Fruit fly (Drosophila melanogaster) whole organism, embryonic: Measurements from ENCODE around the gene CG14102.
A peak's percentile ranks its signal among the peaks of the same experiment; 100 is the strongest.

Experiments
- Atf6 ChIP-seq: fragments of 200-800 bp; sonication (Bioruptor generic); IDR thresholded peaks from 2 replicates; pipeline ENCODE4 v1.3.6; 2022; ENCODE audit warnings: missing biosample characterization, missing genetic modification characterization
- CG12104 ChIP-seq: fragments of 200-800 bp; sonication (Bioruptor generic); optimal IDR thresholded peaks from 3 replicates; lab custom pipeline; 2016; ENCODE audit warnings: missing biosample characterization, missing genetic modification characterization
- CG12219 ChIP-seq: fragments of 200-800 bp; sonication (Bioruptor generic); optimal IDR thresholded peaks from 3 replicates; lab custom pipeline; 2018; ENCODE audit warnings: missing biosample characterization, mild to moderate bottlenecking, missing genetic modification characterization
- CG13894 ChIP-seq: fragments of 200-800 bp; sonication (Bioruptor generic); optimal IDR thresholded peaks from 3 replicates; lab custom pipeline; 2018; ENCODE audit warnings: missing biosample characterization, mild to moderate bottlenecking, missing genetic modification characterization, moderate library complexity
- CG1603 ChIP-seq: fragments of 200-800 bp; sonication (Bioruptor generic); optimal IDR thresholded peaks from 2 replicates; lab custom pipeline; 2019; ENCODE audit warnings: missing biosample characterization, mild to moderate bottlenecking, missing genetic modification characterization, moderate library complexity
- CG17612 ChIP-seq: fragments of 200-800 bp; sonication (Bioruptor generic); IDR thresholded peaks from 2 replicates; pipeline ENCODE4 v1.3.6; 2022; ENCODE audit warnings: missing biosample characterization, missing genetic modification characterization
- CG17802 ChIP-seq: fragments of 200-800 bp; sonication (Bioruptor generic); optimal IDR thresholded peaks from 2 replicates; lab custom pipeline; 2018; ENCODE audit warnings: missing biosample characterization, mild to moderate bottlenecking, missing genetic modification characterization, moderate library complexity
- CG2116 ChIP-seq: fragments of 200-800 bp; sonication (Bioruptor generic); optimal IDR thresholded peaks from 3 replicates; lab custom pipeline; 2018; ENCODE audit warnings: missing biosample characterization, mild to moderate bottlenecking, missing genetic modification characterization
- CG32767 ChIP-seq: fragments of 200-800 bp; sonication (Bioruptor generic); IDR thresholded peaks from 2 replicates; pipeline ENCODE4 v1.3.6; 2022; ENCODE audit warnings: missing biosample characterization, missing genetic modification characterization
- CG3281 ChIP-seq: fragments of 200-800 bp; sonication (Bioruptor generic); optimal IDR thresholded peaks from 3 replicates; lab custom pipeline; 2017; ENCODE audit warnings: missing biosample characterization, mild to moderate bottlenecking, missing genetic modification characterization
- CG4360 ChIP-seq: fragments of 200-800 bp; sonication (Bioruptor generic); IDR thresholded peaks from 2 replicates; pipeline ENCODE4 v1.3.6; 2022; ENCODE audit warnings: missing biosample characterization, missing genetic modification characterization
- CG4730 ChIP-seq: fragments of 200-800 bp; sonication (Bioruptor generic); IDR thresholded peaks from 2 replicates; pipeline ENCODE4 v1.3.6; 2022; ENCODE audit warnings: missing biosample characterization, missing genetic modification characterization
- CG5180 ChIP-seq: fragments of 200-800 bp; sonication (Bioruptor generic); optimal IDR thresholded peaks from 3 replicates; lab custom pipeline; 2017; ENCODE audit warnings: missing biosample characterization, missing genetic modification characterization, mild to moderate bottlenecking, moderate library complexity, missing genetic modification reagents
- CG7271 ChIP-seq: fragments of 200-800 bp; sonication (Bioruptor generic); optimal IDR thresholded peaks from 2 replicates; lab custom pipeline; 2018; ENCODE audit warnings: missing biosample characterization, mild to moderate bottlenecking, missing genetic modification characterization, moderate library complexity
- Dbx ChIP-seq: fragments of 200-800 bp; sonication (Bioruptor generic); IDR thresholded peaks from 3 replicates; pipeline ENCODE4 v1.3.6; 2022; ENCODE audit warnings: missing biosample characterization, missing genetic modification characterization
- Dek ChIP-seq: fragments of 200-800 bp; sonication (Bioruptor generic); optimal IDR thresholded peaks from 3 replicates; lab custom pipeline; 2019; ENCODE audit warnings: missing biosample characterization, mild to moderate bottlenecking, missing genetic modification characterization, moderate library complexity
- Elba2 ChIP-seq: fragments of 200-800 bp; sonication (Bioruptor generic); optimal IDR thresholded peaks from 3 replicates; lab custom pipeline; 2016; ENCODE audit warnings: missing biosample characterization, missing genetic modification characterization
- HHEX ChIP-seq: fragments of 200-800 bp; sonication (Bioruptor generic); optimal IDR thresholded peaks from 3 replicates; lab custom pipeline; 2017; ENCODE audit warnings: missing biosample characterization, mild to moderate bottlenecking, missing genetic modification characterization, missing genetic modification reagents
- HmgD ChIP-seq: fragments of 200-800 bp; sonication (Bioruptor generic); optimal IDR thresholded peaks from 3 replicates; lab custom pipeline; 2016; ENCODE audit warnings: missing biosample characterization, missing genetic modification characterization
- Hr78 ChIP-seq, 2 experiments: fragments of 200-800 bp in 1 of 2; fragments of >200 bp in 1 of 2; sonication (Bioruptor generic) in 1 of 2; optimal IDR thresholded peaks; 2 replicates each; lab custom pipeline; 2017 to 2019; ENCODE audit warnings: missing biosample characterization in 2 of 2, missing genetic modification characterization in 2 of 2, mild to moderate bottlenecking in 1 of 2, moderate library complexity in 1 of 2
- Jarid2 ChIP-seq: fragments of 200-800 bp; sonication (Bioruptor generic); optimal IDR thresholded peaks from 3 replicates; lab custom pipeline; 2017; ENCODE audit warnings: mild to moderate bottlenecking, missing biosample characterization, missing genetic modification reagents, missing genetic modification characterization
- MESR4 ChIP-seq: fragments of 200-800 bp; sonication (Bioruptor generic); optimal IDR thresholded peaks from 2 replicates; lab custom pipeline; 2018; ENCODE audit warnings: missing biosample characterization, mild to moderate bottlenecking, missing genetic modification characterization, moderate library complexity
- Max ChIP-seq: fragments of 200-800 bp; sonication (Bioruptor generic); optimal IDR thresholded peaks from 2 replicates; lab custom pipeline; 2016; ENCODE audit warnings: missing biosample characterization, mild to moderate bottlenecking, missing genetic modification characterization
- Med ChIP-seq: fragments of 200-800 bp; sonication (Bioruptor generic); peaks from one replicate; lab custom pipeline; 2016; ENCODE audit warnings: missing biosample characterization, missing genetic modification characterization, mild to moderate bottlenecking, inconsistent platforms, moderate library complexity
- Neu2 ChIP-seq: fragments of 200-800 bp; sonication (Bioruptor generic); optimal IDR thresholded peaks from 3 replicates; lab custom pipeline; 2016; ENCODE audit warnings: missing biosample characterization, missing genetic modification characterization, borderline replicate concordance
- Oli ChIP-seq: fragments of 200-800 bp; sonication (Bioruptor generic); optimal IDR thresholded peaks from 2 replicates; lab custom pipeline; 2018; ENCODE audit warnings: missing biosample characterization, mild to moderate bottlenecking, missing genetic modification characterization, moderate library complexity
- Poxn ChIP-seq: fragments of 200-800 bp; sonication (Bioruptor generic); IDR thresholded peaks from 2 replicates; pipeline ENCODE4 v1.3.6; 2022; ENCODE audit warnings: missing biosample characterization, missing genetic modification characterization
- Rfx ChIP-seq: fragments of 200-800 bp; sonication (Bioruptor generic); IDR thresholded peaks from 2 replicates; pipeline ENCODE4 v1.3.6; 2022; ENCODE audit warnings: missing biosample characterization, missing genetic modification characterization
- Sox102F ChIP-seq: fragments of 200-800 bp; sonication (Bioruptor generic); optimal IDR thresholded peaks from 2 replicates; lab custom pipeline; 2018; ENCODE audit warnings: missing biosample characterization, mild to moderate bottlenecking, missing genetic modification characterization, moderate library complexity
- Sry-β ChIP-seq: fragments of 200-800 bp; sonication (Bioruptor generic); optimal IDR thresholded peaks from 2 replicates; lab custom pipeline; 2018; ENCODE audit warnings: missing biosample characterization, mild to moderate bottlenecking, missing genetic modification characterization, moderate library complexity
- TFAM ChIP-seq: fragments of 200-800 bp; sonication (Bioruptor generic); optimal IDR thresholded peaks from 2 replicates; lab custom pipeline; 2017; ENCODE audit warnings: missing biosample characterization, missing genetic modification characterization, inconsistent platforms
- ab ChIP-seq: fragments of 200-800 bp; sonication (Bioruptor generic); optimal IDR thresholded peaks from 2 replicates; lab custom pipeline; 2016; ENCODE audit warnings: missing biosample characterization, missing genetic modification characterization
- aop ChIP-seq: fragments of 200-800 bp; sonication (Bioruptor generic); IDR thresholded peaks from 2 replicates; pipeline ENCODE4 v1.3.6; 2022; ENCODE audit warnings: missing biosample characterization, missing genetic modification characterization
- ara ChIP-seq: fragments of 200-800 bp; sonication (Bioruptor generic); IDR thresholded peaks from 2 replicates; pipeline ENCODE4 v1.3.6; 2022; ENCODE audit warnings: missing biosample characterization, missing genetic modification characterization
- ash1 ChIP-seq: fragments of 200-800 bp; sonication (Bioruptor generic); optimal IDR thresholded peaks from 2 replicates; lab custom pipeline; 2018; ENCODE audit warnings: missing biosample characterization, mild to moderate bottlenecking, missing genetic modification characterization
- cg ChIP-seq: fragments of 200-800 bp; sonication (Bioruptor generic); optimal IDR thresholded peaks from 3 replicates; lab custom pipeline; 2019; ENCODE audit warnings: missing biosample characterization, mild to moderate bottlenecking, missing genetic modification characterization, moderate library complexity
- crp ChIP-seq, 2 experiments: fragments of 200-800 bp; sonication (Bioruptor generic); optimal IDR thresholded peaks; 2 replicates in 1 of 2; 3 replicates in 1 of 2; lab custom pipeline; 2017; ENCODE audit warnings: missing biosample characterization in 2 of 2, missing genetic modification characterization in 2 of 2, mild to moderate bottlenecking in 1 of 2, moderate library complexity in 1 of 2
- gfzf ChIP-seq: fragments of 200-800 bp; sonication (Bioruptor generic); optimal IDR thresholded peaks from 2 replicates; lab custom pipeline; 2016; ENCODE audit warnings: missing biosample characterization, mild to moderate bottlenecking, missing genetic modification characterization, moderate library complexity
- maf-S ChIP-seq: fragments of 200-800 bp; sonication (Bioruptor generic); optimal IDR thresholded peaks from 2 replicates; lab custom pipeline; 2016; ENCODE audit warnings: missing biosample characterization, missing genetic modification characterization
- onecut ChIP-seq: fragments of 200-800 bp; sonication (Bioruptor generic); IDR thresholded peaks from 2 replicates; pipeline ENCODE4 v1.3.6; 2022; ENCODE audit warnings: missing biosample characterization, missing genetic modification characterization
- org-1 ChIP-seq: fragments of 200-800 bp; sonication (Bioruptor generic); optimal IDR thresholded peaks from 2 replicates; lab custom pipeline; 2017; ENCODE audit warnings: missing biosample characterization, missing genetic modification characterization
- peb ChIP-seq: fragments of 200-800 bp; sonication (Bioruptor generic); IDR thresholded peaks from 2 replicates; pipeline ENCODE4 v1.3.6; 2022; ENCODE audit warnings: missing biosample characterization, missing genetic modification characterization
- pnt ChIP-seq: fragments of 200-800 bp; sonication (Bioruptor generic); optimal IDR thresholded peaks from 3 replicates; lab custom pipeline; 2016; ENCODE audit warnings: missing biosample characterization, missing genetic modification characterization
- ranshi ChIP-seq: fragments of 200-800 bp; sonication (Bioruptor generic); IDR thresholded peaks from 2 replicates; pipeline ENCODE4 v1.3.6; 2022; ENCODE audit warnings: missing biosample characterization, missing genetic modification characterization
- schlank ChIP-seq: fragments of 200-800 bp; sonication (Bioruptor generic); optimal IDR thresholded peaks from 2 replicates; lab custom pipeline; 2018; ENCODE audit warnings: missing biosample characterization, mild to moderate bottlenecking, missing genetic modification characterization
- seq ChIP-seq: fragments of 200-800 bp; sonication (Bioruptor generic); IDR thresholded peaks from 2 replicates; pipeline ENCODE4 v1.3.6; 2022; ENCODE audit warnings: missing biosample characterization, missing genetic modification characterization
- tio ChIP-seq: fragments of 200-800 bp; sonication (Bioruptor generic); optimal IDR thresholded peaks from 2 replicates; lab custom pipeline; 2017; ENCODE audit warnings: missing biosample characterization, missing genetic modification characterization, inconsistent platforms
- trh ChIP-seq: fragments of 200-800 bp; sonication (Bioruptor generic); optimal IDR thresholded peaks from 2 replicates; lab custom pipeline; 2016; ENCODE audit warnings: missing biosample characterization, missing genetic modification characterization

Gene CG14102

DNA sequence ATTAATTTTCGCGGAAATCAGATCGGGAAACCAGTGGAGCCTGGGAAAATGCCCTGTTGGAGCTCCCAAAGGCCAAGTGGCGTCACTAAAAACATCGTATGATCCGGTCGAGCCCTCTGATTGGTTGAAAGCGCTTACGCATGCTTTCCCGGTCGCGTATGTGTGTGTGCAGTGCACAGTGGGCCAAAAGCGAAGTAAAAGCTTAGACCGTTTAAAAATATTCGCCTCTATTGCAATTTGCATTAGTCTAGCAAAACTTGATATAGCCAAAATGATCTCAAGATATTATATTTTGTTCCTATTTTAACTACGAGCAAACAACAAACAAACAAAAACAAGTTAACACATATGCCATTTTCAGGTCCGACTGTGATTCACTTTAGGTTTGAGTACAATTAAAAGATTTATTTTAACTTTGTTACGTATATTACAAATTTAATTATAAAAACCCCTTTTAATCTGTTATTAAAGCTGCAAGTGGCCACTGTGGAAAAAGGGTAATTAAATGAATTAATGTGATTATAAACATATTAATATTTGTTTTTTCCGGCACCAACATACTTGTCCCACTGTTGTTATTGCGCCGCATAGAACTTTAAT, 6.8 kb downstream of the CG14102 start (continued):
- TF ChIP-seq org-1 (GFP tag; lab: Kevin White, UChicago) (peak; percentile 85), Jarid2 (GFP tag; lab: Kevin White, UChicago) (peak; percentile 61), ab (GFP tag; lab: Kevin White, UChicago) (peak; percentile 64), HHEX (GFP tag; lab: Kevin White, UChicago) (peak; percentile 86), ara (GFP tag; lab: Robert Waterston, UW) (peak; percentile 54; the same call in 1 of the 2 replicates), tio (GFP tag; lab: Kevin White, UChicago) (peak; percentile 82), CG17612 (no peak), trh (GFP tag; lab: Kevin White, UChicago) (peak; percentile 28), pnt (GFP tag; lab: Kevin White, UChicago) (peak; percentile 46), Rfx (GFP tag; lab: Robert Waterston, UW) (peak; percentile 89), Neu2 (GFP tag; lab: Kevin White, UChicago) (peak; percentile 33), schlank (peak; percentile 75)

dm6 chr3L:19793438-19793998, 7.6 kb downstream of the CG14102 start, which contains the start of the genes CG42637, Gyc76C and SREBP:
Gene CG42637, minus strand, starts transcription at chr3L:19793569.
Gene Gyc76C, minus strand, starts transcription at chr3L:19793569.
Gene SREBP, plus strand, starts transcription at chr3L:19793935.
- peak; percentile 31 for TF ChIP-seq Sry-β (GFP tag; lab: Kevin White, UChicago)
- peak; percentile 59 for TF ChIP-seq cg (GFP tag; lab: Kevin White, UChicago)
- TF ChIP-seq maf-S (GFP tag; lab: Kevin White, UChicago): no peak
- no peak for TF ChIP-seq Hr78 (GFP tag; optimal IDR thresholded peaks at IDR 0.05; lab: Kevin White, UChicago)
- TF ChIP-seq Elba2 (GFP tag; lab: Kevin White, UChicago): no peak
- TF ChIP-seq Oli (tag; lab: Kevin White, UChicago): no peak
- TF ChIP-seq ranshi (GFP tag; lab: Robert Waterston, UW): peak; percentile 46; the same call in 1 of the 2 replicates
- TF ChIP-seq CG3281: no peak
- TF ChIP-seq CG32767 (GFP tag; lab: Robert Waterston, UW): no peak
- no peak; the same call in 1 of the 2 replicates for TF ChIP-seq seq (GFP tag; lab: Robert Waterston, UW)
- TF ChIP-seq CG4730 (GFP tag; lab: Robert Waterston, UW): no peak
- TF ChIP-seq HmgD (GFP tag; lab: Kevin White, UChicago): peak; percentile 42
- TF ChIP-seq CG5180 (GFP tag; lab: Kevin White, UChicago): no peak
- no peak for TF ChIP-seq peb (GFP tag; lab: Robert Waterston, UW)
- TF ChIP-seq Med (GFP tag; lab: Kevin White, UChicago): peak; percentile 91
- TF ChIP-seq onecut (GFP tag; lab: Robert Waterston, UW): no peak
- no peak for TF ChIP-seq Poxn (GFP tag; lab: Robert Waterston, UW)
- TF ChIP-seq aop (GFP tag; lab: Robert Waterston, UW): no peak
- TF ChIP-seq gfzf (GFP tag; lab: Kevin White, UChicago): peak; percentile 96
- no peak for TF ChIP-seq CG12219 (GFP tag; lab: Kevin White, UChicago)
- peak; percentile 64 for TF ChIP-seq CG13894 (tag; lab: Kevin White, UChicago)
- peak; percentile 69 for TF ChIP-seq CG2116 (GFP tag; lab: Kevin White, UChicago)
- TF ChIP-seq CG7271 (tag; lab: Kevin White, UChicago): no peak
- peak; percentile 30 for TF ChIP-seq Dek (tag; lab: Kevin White, UChicago)
- TF ChIP-seq Max (GFP tag; lab: Kevin White, UChicago): peak; percentile 29
- TF ChIP-seq TFAM: no peak
- peak; percentile 29; the same call in 1 of the 3 replicates for TF ChIP-seq Dbx
- peak; percentile 66 for TF ChIP-seq CG1603
- no peak for TF ChIP-seq CG17802 (tag; lab: Kevin White, UChicago)
- TF ChIP-seq CG12104 (GFP tag; lab: Kevin White, UChicago): peak; percentile 10
- peak; percentile 4; the same call in 1 of the 2 replicates for TF ChIP-seq Atf6 (GFP tag; lab: Robert Waterston, UW)
- TF ChIP-seq ash1 (GFP tag; lab: Kevin White, UChicago): peak; percentile 71
- peak; percentile 53 to 89 for TF ChIP-seq crp (GFP tag; optimal IDR thresholded peaks at IDR 0.05; lab: Kevin White, UChicago)
- TF ChIP-seq MESR4 (GFP tag; lab: Kevin White, UChicago): no peak
- no peak for TF ChIP-seq ara (GFP tag; lab: Robert Waterston, UW)
- no peak for TF ChIP-seq CG4360 (GFP tag; lab: Robert Waterston, UW)
- TF ChIP-seq Sox102F (GFP tag; lab: Kevin White, UChicago): no peak
